Worm (Caenorhabditis elegans) whole organism, early embryonic: Measurements from ENCODE around the gene pho-11.

ENCODE experiments used
- B0310.2 ChIP-seq: sonication (generic microtip); optimal IDR thresholded peaks from 2 replicates; lab custom pipeline; 2016; ENCODE audit warnings: mild to moderate bottlenecking, missing genetic modification characterization, missing compliant biosample characterization
- F13C5.2 ChIP-seq: sonication (generic microtip); optimal IDR thresholded peaks from 2 replicates; lab custom pipeline; 2017; ENCODE audit warnings: mild to moderate bottlenecking, missing genetic modification characterization, inconsistent platforms, missing compliant biosample characterization
- aly-1 ChIP-seq: sonication (generic microtip); optimal IDR thresholded peaks from 2 replicates; lab custom pipeline; 2016; ENCODE audit warnings: missing genetic modification characterization, missing compliant biosample characterization
- ama-1 ChIP-seq: fragments of 150-350 bp; optimal IDR thresholded peaks from 2 replicates; lab custom pipeline; 2014
- ceh-13 ChIP-seq: fragments of 200-800 bp; sonication (Bioruptor generic); optimal IDR thresholded peaks from 2 replicates; lab custom pipeline; 2018; ENCODE audit warnings: mild to moderate bottlenecking, missing genetic modification characterization, missing compliant biosample characterization
- ceh-36 ChIP-seq: sonication (generic microtip); optimal IDR thresholded peaks from 2 replicates; lab custom pipeline; 2016; ENCODE audit warnings: missing genetic modification characterization, inconsistent platforms, missing compliant biosample characterization
- ets-7 ChIP-seq: sonication (generic microtip); optimal IDR thresholded peaks from 2 replicates; lab custom pipeline; 2016; ENCODE audit warnings: missing genotype, missing genetic modification characterization, missing compliant biosample characterization
- flt-1 ChIP-seq: fragments of 200-800 bp; sonication (Bioruptor generic); IDR thresholded peaks from 2 replicates; pipeline ENCODE4 v1.3.6; 2022; ENCODE audit warnings: missing genetic modification characterization, missing compliant biosample characterization
- hmbx-1 ChIP-seq: sonication (generic microtip); optimal IDR thresholded peaks from 2 replicates; lab custom pipeline; 2016; ENCODE audit warnings: mild to moderate bottlenecking, missing genetic modification characterization, missing compliant biosample characterization
- hmg-4 ChIP-seq: fragments of 200-800 bp; sonication (Bioruptor generic); optimal IDR thresholded peaks from 2 replicates; lab custom pipeline; 2018; ENCODE audit warnings: mild to moderate bottlenecking, missing genetic modification characterization, missing compliant biosample characterization
- hnd-1 ChIP-seq: sonication (generic microtip); optimal IDR thresholded peaks from 2 replicates; lab custom pipeline; 2016; ENCODE audit warnings: missing genetic modification characterization, missing compliant biosample characterization
- pes-1 ChIP-seq: fragments of 200-800 bp; sonication (Bioruptor generic); IDR thresholded peaks from 2 replicates; pipeline ENCODE4 v1.3.6; 2022; ENCODE audit warnings: missing genetic modification reagents, missing genetic modification characterization, missing compliant biosample characterization
- scrt-1 ChIP-seq: fragments of 200-800 bp; sonication (Bioruptor generic); IDR thresholded peaks from 2 replicates; pipeline ENCODE4 v1.3.6; 2022; ENCODE audit warnings: missing genetic modification characterization, missing compliant biosample characterization
- sea-1 ChIP-seq: fragments of 200-800 bp; sonication (Bioruptor generic); conservative IDR thresholded peaks from 2 replicates; pipeline ENCODE4 v1.3.6; 2022; ENCODE audit warnings: missing genetic modification characterization, missing compliant biosample characterization
- tbx-11 ChIP-seq: fragments of 200-800 bp; sonication (Bioruptor generic); IDR thresholded peaks from 2 replicates; pipeline ENCODE4 v1.3.6; 2022; ENCODE audit warnings: missing genetic modification characterization, missing compliant biosample characterization
- tbx-37 ChIP-seq: fragments of 200-800 bp; sonication (Bioruptor generic); conservative IDR thresholded peaks from 2 replicates; pipeline ENCODE4 v1.3.6; 2022; ENCODE audit warnings: missing genetic modification reagents, missing genetic modification characterization, missing compliant biosample characterization
- tra-4 ChIP-seq: sonication (generic microtip); optimal IDR thresholded peaks from 2 replicates; lab custom pipeline; 2017; ENCODE audit warnings: missing genetic modification characterization, missing compliant biosample characterization

pho-11 gene

DNA sequence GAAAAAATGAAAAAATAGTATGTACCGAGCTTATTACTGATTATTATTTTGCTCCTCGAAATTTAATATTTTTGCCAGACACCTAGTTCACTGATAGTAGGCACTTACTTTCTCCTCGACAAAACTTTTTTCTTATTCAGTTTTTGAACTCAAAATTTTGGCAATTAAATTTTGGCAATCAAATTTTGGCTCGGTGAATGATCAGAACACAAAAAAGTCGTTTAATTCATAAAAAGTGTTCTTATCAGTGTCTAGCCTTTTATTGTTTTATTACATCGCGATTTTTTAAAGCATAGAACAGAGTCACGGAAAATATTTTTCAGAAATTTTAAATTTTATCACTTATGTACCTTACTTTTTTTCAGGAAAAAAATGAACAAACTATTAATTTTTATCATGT is 36.5 kb upstream of the pho-11 start:
- TF ChIP-seq pes-1 (no peak), hmbx-1 (tag; lab: Kevin White, UChicago) (no peak), ets-7 (tag; lab: Kevin White, UChicago) (no peak), B0310.2 (tag; lab: Kevin White, UChicago) (no peak), aly-1 (tag; lab: Kevin White, UChicago) (no peak), flt-1 (GFP tag; lab: Robert Waterston, UW) (no peak), ceh-13 (GFP tag; lab: Kevin White, UChicago) (no peak), F13C5.2 (tag; lab: Kevin White, UChicago) (no peak), ceh-36 (no peak), tbx-37 (GFP tag; lab: Robert Waterston, UW) (no peak)

DNA sequence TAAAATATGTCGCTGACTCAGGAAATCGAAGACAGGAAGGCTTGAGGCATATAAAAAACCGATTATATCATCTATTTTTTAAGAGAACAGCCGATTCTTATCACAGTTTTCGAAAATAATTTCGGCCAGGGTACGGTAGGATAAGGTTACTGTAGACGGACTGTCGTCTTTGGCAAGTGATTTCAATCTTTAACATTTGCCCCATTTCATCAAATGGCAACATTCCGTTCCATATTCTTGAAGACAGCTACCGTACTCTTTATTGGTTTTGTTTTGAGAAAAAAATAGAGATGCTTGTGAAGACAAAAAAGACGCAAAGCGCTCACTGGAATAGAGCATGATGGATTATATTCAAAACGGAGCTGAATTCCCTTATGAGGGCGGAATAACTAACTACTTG is 32.9 kb upstream of the pho-11 start:
- TF ChIP-seq hmg-4 (GFP tag; lab: Kevin White, UChicago) (no peak), tra-4 (tag; lab: Kevin White, UChicago) (no peak), hmbx-1 (tag; lab: Kevin White, UChicago) (no peak), tbx-11 (GFP tag; lab: Robert Waterston, UW) (no peak), B0310.2 (tag; lab: Kevin White, UChicago) (no peak), F13C5.2 (tag; lab: Kevin White, UChicago) (no peak), ama-1 (lab: Kevin White, UChicago) (no peak), scrt-1 (no peak), hnd-1 (tag; lab: Kevin White, UChicago) (no peak), tbx-37 (GFP tag; lab: Robert Waterston, UW) (no peak), pes-1 (no peak), ceh-13 (GFP tag; lab: Kevin White, UChicago) (no peak)

ce11 chrII:9900276-9900675 is 31.4 kb upstream of the pho-11 start, which contains the start of gene unc-4:
unc-4 (minus strand) TSS chrII:9900376.
- TF ChIP-seq hmbx-1 (tag; lab: Kevin White, UChicago): no peak

DNA sequence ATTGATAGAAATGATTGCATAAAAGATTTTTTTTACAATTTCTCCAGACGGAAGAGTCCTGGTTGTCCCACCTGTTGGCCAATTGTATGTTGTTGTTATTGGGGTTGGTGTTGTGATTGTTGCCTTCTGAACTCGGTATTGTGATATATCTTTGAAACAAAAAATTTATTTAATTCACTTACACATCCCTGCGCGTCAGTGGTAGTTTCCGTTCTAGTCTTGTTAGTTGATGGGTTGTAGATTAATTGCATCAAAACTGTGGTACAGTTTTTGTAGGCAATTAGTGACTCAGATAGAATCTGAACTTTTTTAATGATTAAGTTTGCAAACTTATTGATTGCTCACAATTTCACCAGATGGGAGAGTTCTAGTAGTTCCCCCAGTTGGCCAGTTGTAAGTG is 27.2 kb upstream of the pho-11 start:
- TF ChIP-seq scrt-1 (no peak), tbx-37 (GFP tag; lab: Robert Waterston, UW) (no peak), ceh-36 (no peak), pes-1 (no peak), ets-7 (tag; lab: Kevin White, UChicago) (no peak), tra-4 (tag; lab: Kevin White, UChicago) (no peak), flt-1 (GFP tag; lab: Robert Waterston, UW) (no peak), ama-1 (lab: Kevin White, UChicago) (no peak), B0310.2 (tag; lab: Kevin White, UChicago) (no peak), F13C5.2 (tag; lab: Kevin White, UChicago) (no peak), tbx-11 (GFP tag; lab: Robert Waterston, UW) (no peak), hmbx-1 (tag; lab: Kevin White, UChicago) (no peak), ceh-13 (GFP tag; lab: Kevin White, UChicago) (no peak), hmg-4 (GFP tag; lab: Kevin White, UChicago) (no peak), aly-1 (tag; lab: Kevin White, UChicago) (no peak), hnd-1 (tag; lab: Kevin White, UChicago) (no peak)

DNA sequence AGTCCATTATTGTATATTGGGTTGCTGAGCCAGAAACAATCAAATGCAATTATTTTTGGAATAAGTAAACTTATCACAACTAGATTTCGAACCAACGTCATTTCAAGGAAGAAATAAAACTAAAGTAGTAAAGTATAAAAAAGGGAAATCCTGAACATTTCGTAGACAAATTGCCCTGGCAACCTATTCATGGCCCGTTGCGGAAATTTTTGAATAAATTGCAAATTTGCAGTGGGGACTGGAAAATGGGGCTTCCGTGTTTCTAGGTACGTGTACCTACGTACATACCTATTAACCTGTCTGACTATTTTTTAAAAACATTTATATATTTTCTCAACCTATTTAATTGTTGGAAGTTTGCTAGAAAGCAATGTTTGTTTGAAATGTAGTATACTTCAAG is 16.6 kb upstream of the pho-11 start, which contains the start of gene F26C11.3:
Gene F26C11.3 (minus strand): TSS at position 101 of the 400 bp plus-strand sequence.
- TF ChIP-seq sea-1 (GFP tag; lab: Robert Waterston, UW) (no peak), aly-1 (tag; lab: Kevin White, UChicago) (no peak), tbx-37 (GFP tag; lab: Robert Waterston, UW) (no peak), B0310.2 (tag; lab: Kevin White, UChicago) (no peak)

- TF ChIP-seq F13C5.2 (tag; lab: Kevin White, UChicago) (no peak), aly-1 (tag; lab: Kevin White, UChicago) (no peak), ama-1 (lab: Kevin White, UChicago) (no peak), scrt-1 (no peak), B0310.2 (tag; lab: Kevin White, UChicago) (no peak), tbx-11 (GFP tag; lab: Robert Waterston, UW) (no peak), sea-1 (GFP tag; lab: Robert Waterston, UW) (no peak), flt-1 (GFP tag; lab: Robert Waterston, UW) (no peak)
Measured at ce11 chrII:9916177-9916576, 15.5 kb upstream of the pho-11 start, which contains the start of gene F26C11.4. F26C11.4 (minus strand) TSS chrII:9916277.

ce11 chrII:9917904-9918303 is 13.7 kb upstream of the pho-11 start, which contains the start of gene C05C10.8:
C05C10.8 (minus strand) TSS chrII:9918004.
- TF ChIP-seq hmg-4 (GFP tag; lab: Kevin White, UChicago): no peak
- no peak for TF ChIP-seq ceh-13 (GFP tag; lab: Kevin White, UChicago)
- no peak for TF ChIP-seq hnd-1 (tag; lab: Kevin White, UChicago)
- no peak for TF ChIP-seq aly-1 (tag; lab: Kevin White, UChicago)
- no peak for TF ChIP-seq tbx-11 (GFP tag; lab: Robert Waterston, UW)
- TF ChIP-seq ceh-36: no peak
- no peak for TF ChIP-seq F13C5.2 (tag; lab: Kevin White, UChicago)
- TF ChIP-seq sea-1 (GFP tag; lab: Robert Waterston, UW): no peak
- TF ChIP-seq hmbx-1 (tag; lab: Kevin White, UChicago): no peak

- TF ChIP-seq hmg-4 (GFP tag; lab: Kevin White, UChicago) (no peak), ets-7 (tag; lab: Kevin White, UChicago) (no peak), aly-1 (tag; lab: Kevin White, UChicago) (no peak), ceh-13 (GFP tag; lab: Kevin White, UChicago) (no peak), hnd-1 (tag; lab: Kevin White, UChicago) (no peak), F13C5.2 (tag; lab: Kevin White, UChicago) (no peak), pes-1 (no peak), ama-1 (lab: Kevin White, UChicago) (no peak), B0310.2 (tag; lab: Kevin White, UChicago) (no peak), hmbx-1 (tag; lab: Kevin White, UChicago) (no peak), sea-1 (GFP tag; lab: Robert Waterston, UW) (no peak), tbx-37 (GFP tag; lab: Robert Waterston, UW) (no peak), tbx-11 (GFP tag; lab: Robert Waterston, UW) (no peak), tra-4 (tag; lab: Kevin White, UChicago) (no peak)
Measured at ce11 chrII:9920468-9920867, 11.2 kb upstream of the pho-11 start, which contains the start of gene pho-10. pho-10 (minus strand) TSS chrII:9920568.
